Worm (Caenorhabditis elegans) whole organism, late embryonic: ENCODE data around the gene K09F5.6.

Experiments used
- C38D4.7 ChIP-seq: fragments of 200-800 bp; sonication (Bioruptor generic); optimal IDR thresholded peaks from 2 replicates; lab custom pipeline; 2018; ENCODE audit warnings: mild to moderate bottlenecking, missing genetic modification characterization, moderate library complexity, missing compliant biosample characterization
- ceh-22 ChIP-seq: sonication (generic microtip); optimal IDR thresholded peaks from 2 replicates; lab custom pipeline; 2017; ENCODE audit warnings: missing biosample characterization, missing genetic modification characterization
- ceh-45 ChIP-seq: fragments of 200-800 bp; sonication (Bioruptor generic); IDR thresholded peaks from 2 replicates; pipeline ENCODE4 v1.3.6; 2022; ENCODE audit warnings: missing genetic modification reagents, missing genetic modification characterization, missing compliant biosample characterization
- fkh-10 ChIP-seq: fragments of 150-350 bp; optimal IDR thresholded peaks from 2 replicates; lab custom pipeline; 2014; ENCODE audit warnings: missing biosample characterization, missing genetic modification reagents, missing genetic modification characterization
- pqm-1 ChIP-seq: sonication (generic microtip); optimal IDR thresholded peaks from 2 replicates; lab custom pipeline; 2016; ENCODE audit warnings: missing genetic modification characterization, missing compliant biosample characterization
- sdc-2 ChIP-seq: sonication (generic microtip); optimal IDR thresholded peaks from 2 replicates; lab custom pipeline; 2016; ENCODE audit warnings: missing genotype, missing genetic modification characterization, missing compliant biosample characterization
- unc-42 ChIP-seq: sonication (generic microtip); optimal IDR thresholded peaks from 2 replicates; lab custom pipeline; 2016; ENCODE audit warnings: missing genotype, missing genetic modification characterization, missing compliant biosample characterization

DNA sequence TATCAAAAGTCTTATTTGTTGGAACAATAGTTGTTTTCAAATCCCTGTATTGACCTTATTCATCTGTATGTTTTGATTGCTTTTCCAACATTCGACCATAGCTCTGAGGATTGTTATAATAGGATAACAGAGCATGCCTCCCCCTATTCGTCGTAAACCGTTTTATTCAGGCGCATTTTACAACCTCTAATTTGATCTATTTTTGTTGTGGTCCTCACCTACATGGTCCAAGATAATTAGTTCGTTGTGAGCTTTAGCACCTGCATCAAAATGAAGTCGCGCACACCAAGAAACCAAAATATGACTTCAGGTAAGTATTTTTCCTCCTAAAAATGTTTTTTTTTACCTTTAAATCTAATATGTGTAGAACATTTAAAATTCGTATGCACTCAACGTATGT is 33.7 kb downstream of the K09F5.6 start, which contains the start of gene deg-1:
- TF ChIP-seq pqm-1 (no peak), C38D4.7 (GFP tag; lab: Kevin White, UChicago) (no peak), fkh-10 (GFP tag; lab: Kevin White, UChicago) (no peak), sdc-2 (tag; lab: Kevin White, UChicago) (no peak), unc-42 (tag; lab: Kevin White, UChicago) (no peak), ceh-45 (GFP tag; lab: Robert Waterston, UW) (no peak), ceh-22 (tag; lab: Kevin White, UChicago) (no peak)
